Fruit fly (Drosophila melanogaster) whole organism, embryonic: ENCODE measurements around the gene janB.

Source experiments
- Adf1 ChIP-seq: fragments of 200-800 bp; sonication (Bioruptor generic); IDR thresholded peaks from 2 replicates; pipeline ENCODE4 v1.3.6; 2022; ENCODE audit warnings: missing biosample characterization, missing genetic modification characterization
- Aef1 ChIP-seq: fragments of 200-800 bp; sonication (Bioruptor generic); IDR thresholded peaks from 3 replicates; pipeline ENCODE4 v1.3.6; 2022; ENCODE audit warnings: missing biosample characterization, missing genetic modification characterization
- Awh ChIP-seq: fragments of 200-800 bp; sonication (Bioruptor generic); IDR thresholded peaks from 2 replicates; pipeline ENCODE4, ENCODE4 v1.3.6; 2022; ENCODE audit warnings: missing biosample characterization, missing genetic modification characterization
- CG10321 ChIP-seq: fragments of 200-800 bp; sonication (Bioruptor generic); IDR thresholded peaks from 2 replicates; pipeline ENCODE4 v1.3.6; 2022; ENCODE audit warnings: missing biosample characterization, missing genetic modification characterization
- CG11247 ChIP-seq: fragments of 200-800 bp; sonication (Bioruptor generic); IDR thresholded peaks from 2 replicates; pipeline ENCODE4 v1.3.6; 2022; ENCODE audit warnings: missing biosample characterization, missing genetic modification characterization
- CG11398 ChIP-seq: fragments of 200-800 bp; sonication (Bioruptor generic); optimal IDR thresholded peaks from 2 replicates; lab custom pipeline; 2016; ENCODE audit warnings: missing biosample characterization, missing genetic modification characterization
- CG12155 ChIP-seq: fragments of 200-800 bp; sonication (Bioruptor generic); optimal IDR thresholded peaks from 3 replicates; lab custom pipeline; 2016; ENCODE audit warnings: missing biosample characterization, missing genetic modification characterization
- CG13296 ChIP-seq: fragments of 200-800 bp; sonication (Bioruptor generic); optimal IDR thresholded peaks from 3 replicates; lab custom pipeline; 2018; ENCODE audit warnings: missing biosample characterization, mild to moderate bottlenecking, missing genetic modification characterization
- CG15269 ChIP-seq: fragments of 200-800 bp; sonication (Bioruptor generic); optimal IDR thresholded peaks from 2 replicates; lab custom pipeline; 2018; ENCODE audit warnings: missing biosample characterization, mild to moderate bottlenecking, missing genetic modification characterization, moderate library complexity
- CG15696 ChIP-seq: fragments of 200-800 bp; sonication (Bioruptor generic); optimal IDR thresholded peaks from 2 replicates; lab custom pipeline; 2019; ENCODE audit warnings: missing biosample characterization, mild to moderate bottlenecking, missing genetic modification characterization, moderate library complexity
- CG18262 ChIP-seq: fragments of 200-800 bp; optimal IDR thresholded peaks from 3 replicates; lab custom pipeline; 2019; ENCODE audit warnings: missing biosample characterization, mild to moderate bottlenecking, missing genetic modification characterization, moderate library complexity
- CG1832 ChIP-seq: fragments of 200-800 bp; sonication (Bioruptor generic); optimal IDR thresholded peaks from 2 replicates; lab custom pipeline; 2017; ENCODE audit warnings: missing biosample characterization, mild to moderate bottlenecking, missing genetic modification characterization, inconsistent platforms
- CG31388 ChIP-seq: fragments of 200-800 bp; sonication (Bioruptor generic); optimal IDR thresholded peaks from 2 replicates; lab custom pipeline; 2016; ENCODE audit warnings: missing biosample characterization, missing genetic modification characterization
- CG5953 ChIP-seq: fragments of 200-800 bp; sonication (Bioruptor generic); IDR thresholded peaks from 2 replicates; pipeline ENCODE4 v1.3.6; 2022; ENCODE audit warnings: missing biosample characterization, missing genetic modification characterization
- CG6175 ChIP-seq: fragments of 200-800 bp; sonication (Bioruptor generic); IDR thresholded peaks from 3 replicates; pipeline ENCODE4 v1.3.6; 2022; ENCODE audit warnings: missing biosample characterization, missing genetic modification characterization
- CG6765 ChIP-seq: fragments of 200-800 bp; sonication (Bioruptor generic); optimal IDR thresholded peaks from 3 replicates; lab custom pipeline; 2017; ENCODE audit warnings: missing biosample characterization, mild to moderate bottlenecking, missing genetic modification characterization
- CG6813 ChIP-seq: fragments of 200-800 bp; sonication (Bioruptor generic); optimal IDR thresholded peaks from 2 replicates; lab custom pipeline; 2017; ENCODE audit warnings: missing biosample characterization, missing genetic modification characterization, mild to moderate bottlenecking, moderate library complexity, missing genetic modification reagents
- CG7745 ChIP-seq: fragments of 200-800 bp; sonication (Bioruptor generic); optimal IDR thresholded peaks from 2 replicates; lab custom pipeline; 2018; ENCODE audit warnings: missing biosample characterization, mild to moderate bottlenecking, missing genetic modification characterization, moderate library complexity
- CG7839 ChIP-seq: fragments of 200-800 bp; sonication (Bioruptor generic); optimal IDR thresholded peaks from 3 replicates; lab custom pipeline; 2018; ENCODE audit warnings: missing biosample characterization, mild to moderate bottlenecking, missing genetic modification characterization, moderate library complexity
- CG7963 ChIP-seq: fragments of 200-800 bp; sonication (Bioruptor generic); IDR thresholded peaks from 3 replicates; pipeline ENCODE4 v1.3.6; 2022; ENCODE audit warnings: missing biosample characterization, missing genetic modification characterization; ENCODE audit not compliant: partially characterized antibody
- Dek ChIP-seq: fragments of 200-800 bp; sonication (Bioruptor generic); optimal IDR thresholded peaks from 3 replicates; lab custom pipeline; 2019; ENCODE audit warnings: missing biosample characterization, mild to moderate bottlenecking, missing genetic modification characterization, moderate library complexity
- Dfd ChIP-seq, 2 experiments: fragments of >200 bp; optimal IDR thresholded peaks; 2 replicates each; lab custom pipeline; 2017; ENCODE audit warnings: missing biosample characterization in 2 of 2, missing genetic modification characterization in 2 of 2
- HHEX ChIP-seq: fragments of 200-800 bp; sonication (Bioruptor generic); optimal IDR thresholded peaks from 3 replicates; lab custom pipeline; 2017; ENCODE audit warnings: missing biosample characterization, mild to moderate bottlenecking, missing genetic modification characterization, missing genetic modification reagents
- HLH54F ChIP-seq: fragments of 200-800 bp; sonication (Bioruptor generic); optimal IDR thresholded peaks from 3 replicates; lab custom pipeline; 2016; ENCODE audit warnings: missing biosample characterization, missing genetic modification characterization
- Max ChIP-seq: fragments of 200-800 bp; sonication (Bioruptor generic); optimal IDR thresholded peaks from 2 replicates; lab custom pipeline; 2016; ENCODE audit warnings: missing biosample characterization, mild to moderate bottlenecking, missing genetic modification characterization
- NC2α ChIP-seq: fragments of 200-800 bp; sonication (Bioruptor generic); optimal IDR thresholded peaks from 2 replicates; lab custom pipeline; 2016; ENCODE audit warnings: missing biosample characterization, missing genetic modification characterization
- Nf-YA ChIP-seq: fragments of 200-800 bp; sonication (Bioruptor generic); IDR thresholded peaks from 2 replicates; pipeline ENCODE4 v1.3.6; 2022; ENCODE audit warnings: missing biosample characterization, missing genetic modification characterization
- NfI ChIP-seq: fragments of 200-800 bp; sonication (Bioruptor generic); optimal IDR thresholded peaks from 3 replicates; lab custom pipeline; 2018; ENCODE audit warnings: missing biosample characterization, mild to moderate bottlenecking, missing genetic modification characterization, moderate library complexity
- Opbp ChIP-seq: fragments of 200-800 bp; sonication (Bioruptor generic); IDR thresholded peaks from 3 replicates; pipeline ENCODE4 v1.3.6; 2022; ENCODE audit warnings: missing biosample characterization, missing genetic modification characterization; ENCODE audit not compliant: partially characterized antibody
- Sry-δ ChIP-seq: fragments of 200-800 bp; sonication (Bioruptor generic); optimal IDR thresholded peaks from 2 replicates; lab custom pipeline; 2016; ENCODE audit warnings: missing biosample characterization, missing genetic modification characterization
- Ssrp ChIP-seq: fragments of 200-800 bp; sonication (Bioruptor generic); optimal IDR thresholded peaks from 2 replicates; lab custom pipeline; 2018; ENCODE audit warnings: missing biosample characterization, mild to moderate bottlenecking, missing genetic modification characterization, moderate library complexity
- Vsx1 ChIP-seq: fragments of 200-800 bp; sonication (Bioruptor generic); optimal IDR thresholded peaks from 2 replicates; lab custom pipeline; 2017; ENCODE audit warnings: missing biosample characterization, mild to moderate bottlenecking, missing genetic modification characterization, missing genetic modification reagents
- ac ChIP-seq: fragments of 200-800 bp; sonication (Bioruptor generic); optimal IDR thresholded peaks from 3 replicates; lab custom pipeline; 2017; ENCODE audit warnings: missing biosample characterization, mild to moderate bottlenecking, missing genetic modification characterization
- ato ChIP-seq: fragments of 200-800 bp; sonication (Bioruptor generic); IDR thresholded peaks from 2 replicates; pipeline ENCODE4 v1.3.6; 2022; ENCODE audit warnings: missing biosample characterization, missing genetic modification characterization; ENCODE audit not compliant: partially characterized antibody
- bbx ChIP-seq: fragments of 200-800 bp; sonication (Bioruptor generic); IDR thresholded peaks from 2 replicates; pipeline ENCODE4 v1.3.6; 2022; ENCODE audit warnings: missing biosample characterization, missing genetic modification characterization; ENCODE audit not compliant: partially characterized antibody
- br ChIP-seq: fragments of >200 bp; optimal IDR thresholded peaks from 2 replicates; lab custom pipeline; 2017
- dmrt99B ChIP-seq: fragments of 200-800 bp; sonication (Bioruptor generic); optimal IDR thresholded peaks from 2 replicates; lab custom pipeline; 2018; ENCODE audit warnings: missing biosample characterization, mild to moderate bottlenecking, missing genetic modification characterization, moderate library complexity
- insv ChIP-seq, 2 experiments: fragments of 200-800 bp; sonication (Bioruptor generic); optimal IDR thresholded peaks; 3 replicates each; lab custom pipeline; 2016 to 2018; ENCODE audit warnings: missing biosample characterization in 2 of 2, missing genetic modification characterization in 2 of 2
- inv ChIP-seq: fragments of 200-800 bp; sonication (Bioruptor generic); IDR thresholded peaks from 2 replicates; pipeline ENCODE4 v1.3.6; 2022; ENCODE audit warnings: missing biosample characterization, missing genetic modification characterization; ENCODE audit not compliant: partially characterized antibody
- jumu ChIP-seq: fragments of 200-800 bp; sonication (Bioruptor generic); optimal IDR thresholded peaks from 3 replicates; lab custom pipeline; 2016; ENCODE audit warnings: missing biosample characterization, missing genetic modification characterization
- lmd ChIP-seq: fragments of 200-800 bp; sonication (Bioruptor generic); IDR thresholded peaks from 2 replicates; pipeline ENCODE4 v1.3.6; 2022; ENCODE audit warnings: missing biosample characterization, missing genetic modification characterization
- nom ChIP-seq: fragments of 200-800 bp; sonication (Bioruptor generic); optimal IDR thresholded peaks from 2 replicates; lab custom pipeline; 2017; ENCODE audit warnings: missing biosample characterization, missing genetic modification characterization, mild to moderate bottlenecking, moderate library complexity, missing genetic modification reagents
- otp ChIP-seq: fragments of 200-800 bp; sonication (Bioruptor generic); IDR thresholded peaks from 3 replicates; pipeline ENCODE4, ENCODE4 v1.3.6; 2022; ENCODE audit warnings: missing biosample characterization, missing genetic modification characterization
- psq ChIP-seq: fragments of 200-800 bp; sonication (Bioruptor generic); optimal IDR thresholded peaks from 2 replicates; lab custom pipeline; 2017; ENCODE audit warnings: missing biosample characterization, missing genetic modification characterization
- rib ChIP-seq: fragments of 200-800 bp; sonication (Bioruptor generic); IDR thresholded peaks from 2 replicates; pipeline ENCODE4 v1.3.6; 2022; ENCODE audit warnings: missing biosample characterization, missing genetic modification characterization
- sens ChIP-seq: fragments of 200-800 bp; sonication (Bioruptor generic); peaks from one replicate; lab custom pipeline; 2016; ENCODE audit warnings: missing biosample characterization, missing genetic modification characterization
- sim ChIP-seq: fragments of 200-800 bp; sonication (Bioruptor generic); IDR thresholded peaks from 2 replicates; pipeline ENCODE4 v1.3.6; 2022; ENCODE audit warnings: missing biosample characterization, missing genetic modification characterization
- ssp ChIP-seq: fragments of 200-800 bp; sonication (Bioruptor generic); IDR thresholded peaks from 2 replicates; pipeline ENCODE4 v1.3.6; 2022; ENCODE audit warnings: missing biosample characterization, missing genetic modification characterization
- tup ChIP-seq: fragments of 200-800 bp; sonication (Bioruptor generic); optimal IDR thresholded peaks from 2 replicates; lab custom pipeline; 2016; ENCODE audit warnings: missing biosample characterization, mild to moderate bottlenecking, missing genetic modification characterization, moderate library complexity
- z ChIP-seq: fragments of 200-800 bp; sonication (Bioruptor generic); IDR thresholded peaks from 3 replicates; pipeline ENCODE4 v1.3.6; 2022; ENCODE audit warnings: missing biosample characterization, missing genetic modification characterization

Gene janB

dm6 chr3R:30058057-30058868, 19.7 kb upstream of the janB start, which contains the start of gene sima (continued):
- TF ChIP-seq ssp = peak; percentile 39
- TF ChIP-seq Dfd (GFP tag; optimal IDR thresholded peaks at IDR 0.05; lab: Kevin White, UChicago) = no peak
- TF ChIP-seq psq (GFP tag; lab: Kevin White, UChicago) = peak; percentile 98
- peak; percentile 52 for TF ChIP-seq Dek (tag; lab: Kevin White, UChicago)
- peak; percentile 34 for TF ChIP-seq dmrt99B (tag; lab: Kevin White, UChicago)
- no peak for TF ChIP-seq Awh (GFP tag; lab: Robert Waterston, UW)
- no peak for TF ChIP-seq CG6175 (GFP tag; lab: Robert Waterston, UW)
- no peak for TF ChIP-seq CG7963 (GFP tag; lab: Robert Waterston, UW)
- TF ChIP-seq otp (GFP tag; lab: Robert Waterston, UW) = no peak
- TF ChIP-seq Aef1 (GFP tag; lab: Robert Waterston, UW) = no peak
- peak; percentile 27 for TF ChIP-seq Sry-δ (GFP tag; lab: Kevin White, UChicago)
- TF ChIP-seq br = no peak
- TF ChIP-seq CG7839 = peak; percentile 47
- TF ChIP-seq HLH54F (GFP tag; lab: Kevin White, UChicago) = peak; percentile 32
- no peak for TF ChIP-seq CG7745
- TF ChIP-seq CG6813 (GFP tag; lab: Kevin White, UChicago) = no peak
- TF ChIP-seq CG31388 (GFP tag; lab: Kevin White, UChicago) = no peak
- TF ChIP-seq insv (GFP tag; optimal IDR thresholded peaks at IDR 0.05; lab: Kevin White, UChicago) = no peak
- TF ChIP-seq sim (GFP tag; lab: Robert Waterston, UW) = no peak
- no peak for TF ChIP-seq z (GFP tag; lab: Robert Waterston, UW)
- TF ChIP-seq NfI (GFP tag; lab: Kevin White, UChicago) = no peak
- TF ChIP-seq jumu (GFP tag; lab: Kevin White, UChicago) = peak; percentile 2
- TF ChIP-seq Max (GFP tag; lab: Kevin White, UChicago) = no peak
- TF ChIP-seq Adf1 (GFP tag; lab: Robert Waterston, UW) = peak; percentile 24; the same call in 1 of the 2 replicates
- no peak for TF ChIP-seq CG11398 (GFP tag; lab: Kevin White, UChicago)
- peak; percentile 63 for TF ChIP-seq nom (GFP tag; lab: Kevin White, UChicago)
- no peak for TF ChIP-seq rib
- peak; percentile 36 for TF ChIP-seq CG13296 (GFP tag; lab: Kevin White, UChicago)
- peak; percentile 47 for TF ChIP-seq Vsx1
- TF ChIP-seq CG18262 (tag; lab: Kevin White, UChicago) = peak; percentile 23
- TF ChIP-seq CG1832 (GFP tag; lab: Kevin White, UChicago) = no peak
- TF ChIP-seq ato = no peak
- no peak for TF ChIP-seq CG10321 (GFP tag; lab: Robert Waterston, UW)
- TF ChIP-seq sens = peak; percentile 85
- no peak for TF ChIP-seq bbx (GFP tag; lab: Robert Waterston, UW)
- TF ChIP-seq CG15696 (tag; lab: Kevin White, UChicago) = no peak
- TF ChIP-seq lmd = peak; percentile 31; the same call in 1 of the 2 replicates
- peak; percentile 37 for TF ChIP-seq CG6765 (GFP tag; lab: Kevin White, UChicago)
- peak; percentile 4 for TF ChIP-seq CG15269 (tag; lab: Kevin White, UChicago)
- TF ChIP-seq CG12155 (GFP tag; lab: Kevin White, UChicago) = peak; percentile 41
- TF ChIP-seq ac (GFP tag; lab: Kevin White, UChicago) = no peak
- TF ChIP-seq NC2α (GFP tag; lab: Kevin White, UChicago) = no peak
- TF ChIP-seq Opbp = no peak
- no peak for TF ChIP-seq tup (GFP tag; lab: Kevin White, UChicago)
- TF ChIP-seq HHEX (GFP tag; lab: Kevin White, UChicago) = no peak
- TF ChIP-seq CG11247 (GFP tag; lab: Robert Waterston, UW) = no peak
- no peak for TF ChIP-seq Ssrp (tag; lab: Kevin White, UChicago)
- no peak for TF ChIP-seq Nf-YA (GFP tag; lab: Robert Waterston, UW)
- no peak for TF ChIP-seq CG5953 (GFP tag; lab: Robert Waterston, UW)
- TF ChIP-seq inv (GFP tag; lab: Robert Waterston, UW) = no peak
